Fruit fly (Drosophila melanogaster): ENCODE measurements around the gene CG8236.

CG8236 gene

dm6 chr3R:8807048-8807447 is 37.9 kb downstream of the CG8236 start:
- TF ChIP-seq psq (optimal IDR thresholded peaks at IDR 0.05) (no peak), usp (GFP tag; optimal IDR thresholded peaks at IDR 0.05) (no peak), pan (optimal IDR thresholded peaks at IDR 0.05) (no peak), EcR (GFP tag; optimal IDR thresholded peaks at IDR 0.05) (no peak), Dll (optimal IDR thresholded peaks at IDR 0.05) (no peak), CG8478 (optimal IDR thresholded peaks at IDR 0.05) (no peak)

dm6 chr3R:8807831-8808517 is 38.8 kb downstream of the CG8236 start:
- no peak for TF ChIP-seq usp (GFP tag; optimal IDR thresholded peaks at IDR 0.05)
- TF ChIP-seq EcR (GFP tag; optimal IDR thresholded peaks at IDR 0.05), result no peak
- TF ChIP-seq Dll (optimal IDR thresholded peaks at IDR 0.05), result no peak
- TF ChIP-seq psq (optimal IDR thresholded peaks at IDR 0.05), result no peak
- TF ChIP-seq pan (optimal IDR thresholded peaks at IDR 0.05), result no peak
- no peak for TF ChIP-seq CG8478 (optimal IDR thresholded peaks at IDR 0.05)

dm6 chr3R:8808518-8808921 is 39.3 kb downstream of the CG8236 start:
- TF ChIP-seq pan (optimal IDR thresholded peaks at IDR 0.05) (no peak), usp (GFP tag; optimal IDR thresholded peaks at IDR 0.05) (no peak), psq (optimal IDR thresholded peaks at IDR 0.05) (no peak), Dll (optimal IDR thresholded peaks at IDR 0.05) (no peak), EcR (GFP tag; optimal IDR thresholded peaks at IDR 0.05) (no peak), CG8478 (optimal IDR thresholded peaks at IDR 0.05) (no peak)

dm6 chr3R:8809712-8810111 is 40.5 kb downstream of the CG8236 start:
- TF ChIP-seq CG8478 (optimal IDR thresholded peaks at IDR 0.05) (no peak), Dll (optimal IDR thresholded peaks at IDR 0.05) (no peak), usp (GFP tag; optimal IDR thresholded peaks at IDR 0.05) (no peak), psq (optimal IDR thresholded peaks at IDR 0.05) (no peak), EcR (GFP tag; optimal IDR thresholded peaks at IDR 0.05) (no peak), pan (optimal IDR thresholded peaks at IDR 0.05) (no peak)

- TF ChIP-seq EcR (GFP tag; optimal IDR thresholded peaks at IDR 0.05) (no peak), psq (optimal IDR thresholded peaks at IDR 0.05) (no peak), CG8478 (optimal IDR thresholded peaks at IDR 0.05) (no peak), pan (optimal IDR thresholded peaks at IDR 0.05) (no peak), Dll (optimal IDR thresholded peaks at IDR 0.05) (no peak), usp (GFP tag; optimal IDR thresholded peaks at IDR 0.05) (no peak)
These were observed 41.4 kb downstream of the CG8236 start for dm6 chr3R:8810397-8811184.

- TF ChIP-seq usp (GFP tag; optimal IDR thresholded peaks at IDR 0.05) (no peak), pan (optimal IDR thresholded peaks at IDR 0.05) (peak; percentile 94), psq (optimal IDR thresholded peaks at IDR 0.05) (no peak), EcR (GFP tag; optimal IDR thresholded peaks at IDR 0.05) (peak in 1 of 2 experiments; percentile 21), Dll (optimal IDR thresholded peaks at IDR 0.05) (no peak)
These were observed 42.2 kb downstream of the CG8236 start for dm6 chr3R:8811323-8811936.

dm6 chr3R:8812342-8812966 is 43.3 kb downstream of the CG8236 start:
- TF ChIP-seq CG8478 (optimal IDR thresholded peaks at IDR 0.05) (no peak), EcR (GFP tag; optimal IDR thresholded peaks at IDR 0.05) (no peak), usp (GFP tag; optimal IDR thresholded peaks at IDR 0.05) (no peak), pan (optimal IDR thresholded peaks at IDR 0.05) (no peak), Dll (optimal IDR thresholded peaks at IDR 0.05) (no peak), psq (optimal IDR thresholded peaks at IDR 0.05) (no peak)

dm6 chr3R:8813164-8813629 is 44.0 kb downstream of the CG8236 start, which contains the start of gene CG9837:
Gene CG9837, minus strand, starts transcription at chr3R:8813579.
- TF ChIP-seq pan (optimal IDR thresholded peaks at IDR 0.05) (no peak), psq (optimal IDR thresholded peaks at IDR 0.05) (no peak)

- no peak for TF ChIP-seq Dll (optimal IDR thresholded peaks at IDR 0.05)
- no peak for TF ChIP-seq EcR (GFP tag; optimal IDR thresholded peaks at IDR 0.05)
These were observed 44.9 kb downstream of the CG8236 start for dm6 chr3R:8814029-8814647.

- TF ChIP-seq Dll (optimal IDR thresholded peaks at IDR 0.05), result no peak
- TF ChIP-seq pan (optimal IDR thresholded peaks at IDR 0.05), result no peak
- TF ChIP-seq EcR (GFP tag; optimal IDR thresholded peaks at IDR 0.05), result no peak
- no peak for TF ChIP-seq psq (optimal IDR thresholded peaks at IDR 0.05)
- no peak for TF ChIP-seq usp (GFP tag; optimal IDR thresholded peaks at IDR 0.05)
- no peak for TF ChIP-seq CG8478 (optimal IDR thresholded peaks at IDR 0.05)
These were observed 45.9 kb downstream of the CG8236 start for dm6 chr3R:8815074-8815473.

- no peak for TF ChIP-seq usp (GFP tag; optimal IDR thresholded peaks at IDR 0.05)
These were observed 49.0 kb downstream of the CG8236 start for dm6 chr3R:8818239-8818638.
